Worm (Caenorhabditis elegans) whole organism, L4 larva: ENCODE results near the gene T05D4.5.

Source experiments
- F26F4.8 ChIP-seq: fragments of 200-800 bp; sonication (Bioruptor generic); conservative IDR thresholded peaks from 2 replicates; pipeline ENCODE4 v1.3.6; 2022; ENCODE audit warnings: missing genetic modification characterization, missing compliant biosample characterization
- T20F7.1 ChIP-seq: fragments of 200-800 bp; sonication (Bioruptor generic); optimal IDR thresholded peaks from 2 replicates; lab custom pipeline; 2018; ENCODE audit warnings: mild to moderate bottlenecking, missing genetic modification characterization, missing compliant biosample characterization
- Y105C5A.15 ChIP-seq: fragments of 200-800 bp; sonication (Bioruptor generic); IDR thresholded peaks from 2 replicates; pipeline ENCODE4 v1.3.6; 2022; ENCODE audit warnings: missing genetic modification characterization, missing compliant biosample characterization
- Y5F2A.4 ChIP-seq: fragments of 200-800 bp; sonication (Bioruptor generic); optimal IDR thresholded peaks from 2 replicates; lab custom pipeline; 2018; ENCODE audit warnings: mild to moderate bottlenecking, missing genetic modification characterization, missing compliant biosample characterization
- ZK337.2 ChIP-seq: fragments of 200-800 bp; sonication (Bioruptor generic); IDR thresholded peaks from 2 replicates; pipeline ENCODE4 v1.3.6; 2022; ENCODE audit warnings: missing genetic modification reagents, missing genetic modification characterization, missing compliant biosample characterization
- arid-1 ChIP-seq: fragments of 200-800 bp; sonication (Bioruptor generic); conservative IDR thresholded peaks from 2 replicates; pipeline ENCODE4 v1.3.6; 2022; ENCODE audit warnings: missing genetic modification reagents, missing genetic modification characterization, missing compliant biosample characterization
- attf-4 ChIP-seq: sonication (generic microtip); optimal IDR thresholded peaks from 3 replicates; lab custom pipeline; 2017; ENCODE audit warnings: missing biosample characterization, missing genetic modification characterization
- ceh-32 ChIP-seq: sonication (generic microtip); optimal IDR thresholded peaks from 2 replicates; lab custom pipeline; 2016; ENCODE audit warnings: mild to moderate bottlenecking, missing genetic modification characterization, missing compliant biosample characterization; ENCODE audit not compliant: poor library complexity
- ceh-44 ChIP-seq: fragments of 200-800 bp; sonication (Bioruptor generic); IDR thresholded peaks from 2 replicates; pipeline ENCODE4 v1.3.6; 2022; ENCODE audit warnings: missing genetic modification reagents, missing genetic modification characterization, missing compliant biosample characterization
- ces-1 ChIP-seq: fragments of 150-350 bp; sonication (generic microtip); optimal IDR thresholded peaks from 4 replicates; lab custom pipeline; 2014; ENCODE audit warnings: missing biosample characterization, missing genetic modification reagents, missing genetic modification characterization
- ctbp-1 ChIP-seq: fragments of 200-800 bp; sonication (Bioruptor generic); IDR thresholded peaks from 2 replicates; pipeline ENCODE4 v1.3.6; 2022; ENCODE audit warnings: missing genetic modification reagents, missing genetic modification characterization, missing compliant biosample characterization
- daf-12 ChIP-seq: fragments of 150-350 bp; optimal IDR thresholded peaks from 2 replicates; lab custom pipeline; 2014; ENCODE audit warnings: missing biosample characterization, missing genetic modification reagents, missing genetic modification characterization
- daf-16 ChIP-seq, 3 experiments: sonication (generic microtip); optimal IDR thresholded peaks; 2 replicates each; lab custom pipeline; 2016 to 2017; ENCODE audit warnings: missing genetic modification characterization in 3 of 3, missing genetic modification reagents in 3 of 3, mild to moderate bottlenecking in 2 of 3, missing compliant biosample characterization in 2 of 3, missing biosample characterization in 1 of 3, moderate library complexity in 1 of 3
- daf-8 ChIP-seq: fragments of 200-800 bp; sonication (Bioruptor generic); IDR thresholded peaks from 2 replicates; pipeline ENCODE4 v1.3.6; 2022; ENCODE audit warnings: missing genetic modification characterization, missing compliant biosample characterization
- dmd-6 ChIP-seq: fragments of 200-800 bp; sonication (Bioruptor generic); IDR thresholded peaks from 2 replicates; pipeline ENCODE4 v1.3.6; 2022; ENCODE audit warnings: missing genetic modification reagents, missing genetic modification characterization, missing compliant biosample characterization
- dve-1 ChIP-seq: sonication (generic microtip); optimal IDR thresholded peaks from 2 replicates; lab custom pipeline; 2017; ENCODE audit warnings: antibody characterized with exemption, mild to moderate bottlenecking, missing genetic modification characterization, missing compliant biosample characterization; ENCODE audit not compliant: insufficient read depth
- egl-27 ChIP-seq: sonication (generic microtip); optimal IDR thresholded peaks from 3 replicates; lab custom pipeline; 2017; ENCODE audit warnings: missing biosample characterization, missing genetic modification reagents, missing genetic modification characterization
- egl-43 ChIP-seq: fragments of 200-800 bp; sonication (Bioruptor generic); IDR thresholded peaks from 2 replicates; pipeline ENCODE4 v1.3.6; 2022; ENCODE audit warnings: missing genetic modification reagents, missing genetic modification characterization, missing compliant biosample characterization
- fkh-10 ChIP-seq: fragments of 150-350 bp; optimal IDR thresholded peaks from 2 replicates; lab custom pipeline; 2014; ENCODE audit warnings: missing biosample characterization, missing genetic modification reagents, missing genetic modification characterization
- gei-8 ChIP-seq: fragments of 200-800 bp; sonication (Bioruptor generic); optimal IDR thresholded peaks from 2 replicates; lab custom pipeline; 2018; ENCODE audit warnings: mild to moderate bottlenecking, missing genetic modification characterization, missing compliant biosample characterization
- jun-1 ChIP-seq: fragments of 150-350 bp; optimal IDR thresholded peaks from 2 replicates; lab custom pipeline; 2014; ENCODE audit warnings: missing biosample characterization, missing genetic modification reagents, missing genetic modification characterization
- lin-1 ChIP-seq: fragments of 200-800 bp; sonication (Bioruptor generic); IDR thresholded peaks from 2 replicates; pipeline ENCODE4 v1.3.6; 2022; ENCODE audit warnings: missing genetic modification reagents, missing genetic modification characterization, missing compliant biosample characterization
- lin-13 ChIP-seq: fragments of 150-350 bp; optimal IDR thresholded peaks from 2 replicates; lab custom pipeline; 2014; ENCODE audit warnings: missing biosample characterization, missing genetic modification reagents, missing genetic modification characterization
- lin-15B ChIP-seq: fragments of 150-350 bp; sonication (generic microtip); optimal IDR thresholded peaks from 3 replicates; lab custom pipeline; 2014; ENCODE audit warnings: missing biosample characterization, missing genetic modification characterization
- lin-38 ChIP-seq: fragments of 200-800 bp; sonication (Bioruptor generic); IDR thresholded peaks from 2 replicates; pipeline ENCODE4 v1.3.6; 2022; ENCODE audit warnings: missing genetic modification reagents, missing genetic modification characterization, missing compliant biosample characterization
- lir-3 ChIP-seq: sonication (generic microtip); optimal IDR thresholded peaks from 2 replicates; lab custom pipeline; 2016; ENCODE audit warnings: mild to moderate bottlenecking, missing genetic modification characterization, missing compliant biosample characterization
- mdl-1 ChIP-seq, 2 experiments: fragments of 150-350 bp in 1 of 2; sonication (generic microtip) in 1 of 2; optimal IDR thresholded peaks; 2 replicates each; lab custom pipeline; 2014 to 2017; ENCODE audit warnings: missing biosample characterization in 2 of 2, missing genetic modification characterization in 2 of 2
- mdt-29 ChIP-seq: fragments of 200-800 bp; sonication (Bioruptor generic); IDR thresholded peaks from 2 replicates; pipeline ENCODE4 v1.3.6; 2022; ENCODE audit warnings: missing genetic modification reagents, missing genetic modification characterization, missing compliant biosample characterization
- mxl-2 ChIP-seq: fragments of 200-800 bp; sonication (Bioruptor generic); conservative IDR thresholded peaks from 2 replicates; pipeline ENCODE4 v1.3.6; 2022; ENCODE audit warnings: missing genetic modification reagents, missing genetic modification characterization, missing compliant biosample characterization
- nhr-11 ChIP-seq: fragments of 150-350 bp; optimal IDR thresholded peaks from 2 replicates; lab custom pipeline; 2014; ENCODE audit warnings: missing biosample characterization, missing genetic modification characterization
- nhr-237 ChIP-seq: sonication (generic microtip); optimal IDR thresholded peaks from 2 replicates; lab custom pipeline; 2017; ENCODE audit warnings: missing biosample characterization, missing genetic modification characterization
- nhr-28 ChIP-seq: fragments of 150-350 bp; optimal IDR thresholded peaks from 2 replicates; lab custom pipeline; 2014; ENCODE audit warnings: missing biosample characterization, missing genetic modification characterization
- nhr-42 ChIP-seq: fragments of 200-800 bp; sonication (Bioruptor generic); IDR thresholded peaks from 2 replicates; pipeline ENCODE4 v1.3.6; 2022; ENCODE audit warnings: missing genetic modification characterization, missing compliant biosample characterization
- nhr-48 ChIP-seq: sonication (generic microtip); optimal IDR thresholded peaks from 2 replicates; lab custom pipeline; 2016; ENCODE audit warnings: mild to moderate bottlenecking, missing genetic modification characterization, missing compliant biosample characterization
- nhr-6 ChIP-seq: fragments of 150-350 bp; optimal IDR thresholded peaks from 2 replicates; lab custom pipeline; 2014; ENCODE audit warnings: missing biosample characterization, missing genetic modification characterization
- nhr-76 ChIP-seq: fragments of 150-350 bp; optimal IDR thresholded peaks from 2 replicates; lab custom pipeline; 2014; ENCODE audit warnings: missing biosample characterization, missing genetic modification characterization
- php-3 ChIP-seq: fragments of 200-800 bp; sonication (Bioruptor generic); IDR thresholded peaks from 2 replicates; pipeline ENCODE4 v1.3.6; 2022; ENCODE audit warnings: missing genetic modification reagents, missing genetic modification characterization, missing compliant biosample characterization
- pqm-1 ChIP-seq: sonication (generic microtip); optimal IDR thresholded peaks from 2 replicates; lab custom pipeline; 2017; ENCODE audit warnings: missing biosample characterization, missing genetic modification characterization
- sdz-12 ChIP-seq: fragments of 200-800 bp; sonication (Bioruptor generic); optimal IDR thresholded peaks from 2 replicates; lab custom pipeline; 2018; ENCODE audit warnings: mild to moderate bottlenecking, missing genetic modification characterization, missing compliant biosample characterization
- set-16 ChIP-seq: fragments of 200-800 bp; sonication (Bioruptor generic); IDR thresholded peaks from 2 replicates; pipeline ENCODE4 v1.3.6; 2022; ENCODE audit warnings: missing genetic modification reagents, missing genetic modification characterization, missing compliant biosample characterization
- snpc-4 ChIP-seq: fragments of 150-350 bp; optimal IDR thresholded peaks from 2 replicates; lab custom pipeline; 2014; ENCODE audit warnings: missing biosample characterization, missing genetic modification characterization
- spr-3 ChIP-seq: fragments of 200-800 bp; sonication (Bioruptor generic); optimal IDR thresholded peaks from 2 replicates; lab custom pipeline; 2018; ENCODE audit warnings: mild to moderate bottlenecking, missing genetic modification characterization, missing compliant biosample characterization
- tag-97 ChIP-seq: fragments of 200-800 bp; sonication (Bioruptor generic); IDR thresholded peaks from 2 replicates; pipeline ENCODE4 v1.3.6; 2022; ENCODE audit warnings: missing genetic modification characterization, missing compliant biosample characterization
- tra-1 ChIP-seq: fragments of 200-800 bp; sonication (Bioruptor generic); IDR thresholded peaks from 2 replicates; pipeline ENCODE4 v1.3.6; 2022; ENCODE audit warnings: missing genetic modification reagents, missing genetic modification characterization, missing compliant biosample characterization
- unc-130 ChIP-seq: sonication (generic microtip); optimal IDR thresholded peaks from 2 replicates; lab custom pipeline; 2016; ENCODE audit warnings: missing genetic modification reagents, missing genetic modification characterization, missing compliant biosample characterization
- unc-39 ChIP-seq: sonication (generic microtip); optimal IDR thresholded peaks from 2 replicates; lab custom pipeline; 2017; ENCODE audit warnings: missing biosample characterization, missing genetic modification characterization
- unc-62 ChIP-seq, 3 experiments: fragments of 150-350 bp in 1 of 3; sonication (generic microtip); optimal IDR thresholded peaks in 2 of 3; peaks in 1 of 3; 1 replicate in 1 of 3; 2 replicates in 2 of 3; lab custom pipeline; 2014 to 2017; ENCODE audit warnings: missing biosample characterization in 3 of 3, missing genetic modification characterization in 3 of 3, missing genetic modification reagents in 3 of 3, missing genotype in 1 of 3
- zip-2 ChIP-seq: fragments of 150-350 bp; optimal IDR thresholded peaks from 2 replicates; lab custom pipeline; 2014; ENCODE audit warnings: missing biosample characterization, missing genetic modification characterization
- ztf-11 ChIP-seq: fragments of 150-350 bp; optimal IDR thresholded peaks from 2 replicates; lab custom pipeline; 2014; ENCODE audit warnings: missing biosample characterization, missing genetic modification characterization
- ztf-7 ChIP-seq: fragments of 150-350 bp; optimal IDR thresholded peaks from 2 replicates; lab custom pipeline; 2014; ENCODE audit warnings: missing biosample characterization, missing genetic modification characterization

T05D4.5 gene

DNA sequence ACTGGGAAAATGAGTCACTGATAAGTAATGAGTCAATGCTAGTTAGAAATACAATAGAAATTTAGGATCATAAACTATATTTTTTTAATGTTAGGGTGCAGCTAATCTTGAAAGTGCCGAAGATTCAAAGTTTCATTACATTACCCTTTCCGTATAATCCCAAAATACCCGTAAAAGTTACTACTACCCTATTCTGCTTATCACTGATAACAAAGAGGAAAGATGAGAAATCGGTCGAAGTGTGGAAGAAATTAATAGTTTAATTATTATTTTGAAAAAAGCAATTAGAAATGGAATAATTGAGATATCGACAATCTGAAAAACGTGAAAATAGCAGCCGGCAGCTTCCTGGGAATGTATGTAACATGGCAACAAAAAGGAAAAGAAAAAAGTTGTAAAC lies 26.2 kb downstream of the T05D4.5 start:
- no peak for TF ChIP-seq ztf-11
- no peak for TF ChIP-seq nhr-42 (GFP tag; lab: Robert Waterston, UW)
- no peak for TF ChIP-seq lin-13
- no peak for TF ChIP-seq mdt-29 (GFP tag; lab: Robert Waterston, UW)
- no peak for TF ChIP-seq Y105C5A.15
- TF ChIP-seq daf-16 (GFP tag; optimal IDR thresholded peaks at IDR 0.05; lab: Kevin White, UChicago) = no peak
- TF ChIP-seq daf-16 (tag; optimal IDR thresholded peaks at IDR 0.05; lab: Kevin White, UChicago) = peak; percentile 37
- peak; percentile 23 for TF ChIP-seq dve-1 (tag; lab: Kevin White, UChicago)
- TF ChIP-seq pqm-1 (tag; lab: Kevin White, UChicago) = peak; percentile 28
- no peak for TF ChIP-seq zip-2 (tag; lab: Kevin White, UChicago)
- TF ChIP-seq lin-38 = no peak
- no peak for TF ChIP-seq nhr-237 (tag; lab: Kevin White, UChicago)
- TF ChIP-seq lin-1 = no peak
- TF ChIP-seq egl-43 (GFP tag; lab: Robert Waterston, UW) = no peak
- TF ChIP-seq jun-1 (tag; lab: Kevin White, UChicago) = no peak
- no peak for TF ChIP-seq ceh-44
- no peak for TF ChIP-seq sdz-12 (GFP tag; lab: Kevin White, UChicago)
- TF ChIP-seq, all 104 proteins: peak for 3

DNA sequence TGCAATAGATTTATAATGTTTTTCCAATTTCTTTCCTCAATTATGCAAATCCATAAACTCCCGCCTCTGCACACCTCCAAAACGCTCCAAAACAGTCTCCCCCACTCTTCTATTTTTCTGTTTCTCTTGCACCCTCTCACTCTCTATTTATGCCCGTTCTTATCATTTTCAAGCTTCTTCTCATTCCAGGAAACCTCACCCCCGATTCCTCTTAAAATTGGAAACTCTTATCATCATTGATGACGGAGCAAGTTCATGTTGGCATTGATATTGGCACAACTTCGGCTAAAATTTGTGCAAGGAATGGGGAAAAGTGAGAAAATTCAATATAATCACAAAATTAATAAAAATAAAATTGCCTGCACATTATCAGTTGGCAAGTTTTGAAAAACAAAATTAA lies 27.2 kb downstream of the T05D4.5 start, which contains the start of gene shpk-1:
Gene shpk-1, plus strand, starts transcription at position 188 of the 400 bp plus-strand sequence.
- TF ChIP-seq snpc-4 (tag; lab: Kevin White, UChicago) (no peak), tra-1 (GFP tag; lab: Robert Waterston, UW) (no peak), nhr-237 (tag; lab: Kevin White, UChicago) (no peak), unc-62 (GFP tag; optimal IDR thresholded peaks at IDR 0.05 in 1 of 2; lab: Kevin White, UChicago) (no peak), unc-62 (tag; optimal IDR thresholded peaks at IDR 0.05; lab: Kevin White, UChicago) (no peak), ztf-7 (tag; lab: Kevin White, UChicago) (no peak), gei-8 (GFP tag; lab: Kevin White, UChicago) (no peak), lin-13 (no peak), dve-1 (tag; lab: Kevin White, UChicago) (peak; percentile 79), zip-2 (tag; lab: Kevin White, UChicago) (no peak), php-3 (GFP tag; lab: Robert Waterston, UW) (peak; percentile 40; the same call in 1 of the 2 replicates), F26F4.8 (GFP tag; lab: Robert Waterston, UW) (no peak), spr-3 (GFP tag; lab: Kevin White, UChicago) (no peak), mdl-1 (tag; optimal IDR thresholded peaks at IDR 0.05; lab: Kevin White, UChicago) (no peak), unc-130 (GFP tag; lab: Kevin White, UChicago) (no peak), daf-12 (tag; lab: Kevin White, UChicago) (no peak), T20F7.1 (GFP tag; lab: Kevin White, UChicago) (no peak), ctbp-1 (GFP tag; lab: Robert Waterston, UW) (no peak), lir-3 (tag; lab: Kevin White, UChicago) (no peak), set-16 (GFP tag; lab: Robert Waterston, UW) (no peak), tag-97 (no peak), egl-27 (tag; lab: Kevin White, UChicago) (no peak), ZK337.2 (GFP tag; lab: Robert Waterston, UW) (no peak), lin-15B (no peak), nhr-48 (tag; lab: Kevin White, UChicago) (peak; percentile 43), nhr-11 (tag; lab: Kevin White, UChicago) (no peak), mxl-2 (GFP tag; lab: Robert Waterston, UW) (no peak), sdz-12 (GFP tag; lab: Kevin White, UChicago) (no peak), unc-39 (tag; lab: Kevin White, UChicago) (no peak), ces-1 (GFP tag; lab: Kevin White, UChicago) (no peak), ceh-32 (tag; lab: Kevin White, UChicago) (no peak), nhr-76 (tag; lab: Kevin White, UChicago) (no peak), nhr-6 (tag; lab: Kevin White, UChicago) (no peak), Y5F2A.4 (GFP tag; lab: Kevin White, UChicago) (no peak), daf-8 (GFP tag; lab: Robert Waterston, UW) (no peak), arid-1 (GFP tag; lab: Robert Waterston, UW) (no peak), attf-4 (tag; lab: Kevin White, UChicago) (no peak), ceh-44 (no peak), nhr-28 (tag; lab: Kevin White, UChicago) (peak; percentile 86), fkh-10 (GFP tag; lab: Kevin White, UChicago) (no peak), dmd-6 (GFP tag; lab: Robert Waterston, UW) (peak; percentile 84)
